Fruit fly (Drosophila melanogaster) whole organism, wandering third instar larva: Measurements from ENCODE around the gene xit.

Experiments used
- Abd-B ChIP-seq: fragments of >200 bp; optimal IDR thresholded peaks from 2 replicates; lab custom pipeline; 2017; ENCODE audit warnings: missing biosample characterization, missing genetic modification characterization
- CG9705 ChIP-seq: fragments of 200-800 bp; sonication (Bioruptor generic); optimal IDR thresholded peaks from 2 replicates; lab custom pipeline; 2018; ENCODE audit warnings: missing biosample characterization, mild to moderate bottlenecking, missing genetic modification characterization
- Dif ChIP-seq: fragments of 200-275, 200-300 bp; sonication (Bioruptor generic); optimal IDR thresholded peaks from 2 replicates; lab custom pipeline; 2018; ENCODE audit warnings: missing biosample characterization, missing genetic modification characterization; ENCODE audit not compliant: partially characterized antibody
- GATAd ChIP-seq: sonication (Bioruptor generic); optimal IDR thresholded peaks from 2 replicates; lab custom pipeline; 2016; ENCODE audit warnings: missing biosample characterization, missing genetic modification characterization
- HLH106 ChIP-seq: fragments of 200-800 bp; optimal IDR thresholded peaks from 3 replicates; lab custom pipeline; 2019; ENCODE audit warnings: missing biosample characterization, mild to moderate bottlenecking, missing genetic modification characterization, moderate library complexity
- Vsx2 ChIP-seq: fragments of 200-300, 225-300 bp; sonication (Bioruptor generic); optimal IDR thresholded peaks from 2 replicates; lab custom pipeline; 2018; ENCODE audit warnings: missing biosample characterization, missing genetic modification characterization; ENCODE audit not compliant: partially characterized antibody
- br ChIP-seq: fragments of 200-800 bp; sonication (Bioruptor generic); optimal IDR thresholded peaks from 2 replicates; lab custom pipeline; 2016; ENCODE audit warnings: missing biosample characterization, missing genetic modification characterization
- brk ChIP-seq: fragments of 200-800 bp; sonication (Bioruptor generic); optimal IDR thresholded peaks from 2 replicates; lab custom pipeline; 2016; ENCODE audit warnings: missing biosample characterization, mild to moderate bottlenecking, missing genetic modification characterization
- dsf ChIP-seq: sonication (Bioruptor generic); optimal IDR thresholded peaks from 2 replicates; lab custom pipeline; 2016; ENCODE audit warnings: missing biosample characterization, missing genetic modification characterization, borderline replicate concordance
- ey ChIP-seq: fragments of 200-800 bp; sonication (Bioruptor generic); optimal IDR thresholded peaks from 2 replicates; lab custom pipeline; 2016; ENCODE audit warnings: missing biosample characterization, missing genetic modification characterization
- psq ChIP-seq: fragments of 200-800 bp; sonication (Bioruptor generic); optimal IDR thresholded peaks from 3 replicates; lab custom pipeline; 2017; ENCODE audit warnings: missing biosample characterization, mild to moderate bottlenecking, missing genetic modification characterization, moderate library complexity
- tai ChIP-seq: sonication (Bioruptor generic); optimal IDR thresholded peaks from 2 replicates; lab custom pipeline; 2016; ENCODE audit warnings: missing biosample characterization, missing genetic modification characterization
- woc ChIP-seq: sonication (Bioruptor generic); optimal IDR thresholded peaks from 2 replicates; lab custom pipeline; 2016; ENCODE audit warnings: missing biosample characterization, mild to moderate bottlenecking, missing genetic modification characterization

DNA sequence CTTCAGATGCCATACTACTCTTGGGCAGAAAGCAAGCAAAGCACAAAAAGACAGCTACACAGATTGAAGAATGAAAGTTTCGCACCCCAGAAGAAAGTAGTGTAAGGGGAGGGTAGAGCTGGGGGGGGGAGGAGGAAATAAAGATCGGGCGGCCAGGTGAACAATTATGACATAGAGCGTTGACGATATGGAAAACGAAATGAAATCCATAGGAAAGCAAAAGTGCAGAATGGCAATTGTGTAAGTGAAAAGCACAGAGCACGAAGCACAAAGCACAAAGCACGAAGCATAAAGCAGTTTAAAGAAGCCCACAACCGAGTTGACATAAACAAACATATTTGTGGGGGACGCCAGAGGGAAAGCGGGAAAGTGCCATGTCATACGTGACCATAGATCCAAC is 23.8 kb upstream of the xit start:
- TF ChIP-seq brk (GFP tag; lab: Kevin White, UChicago): no peak
- no peak for TF ChIP-seq Vsx2 (GFP tag; lab: Kevin White, UChicago)
- TF ChIP-seq tai (GFP tag; lab: Kevin White, UChicago): no peak
- no peak for TF ChIP-seq br (GFP tag; lab: Kevin White, UChicago)
- no peak for TF ChIP-seq GATAd (GFP tag; lab: Kevin White, UChicago)
- no peak for TF ChIP-seq HLH106 (tag; lab: Kevin White, UChicago)
- no peak for TF ChIP-seq psq (GFP tag; lab: Kevin White, UChicago)
- TF ChIP-seq ey (GFP tag; lab: Kevin White, UChicago): no peak
- no peak for TF ChIP-seq CG9705 (GFP tag; lab: Kevin White, UChicago)
- TF ChIP-seq woc: no peak
- no peak for TF ChIP-seq Abd-B
- no peak for TF ChIP-seq dsf (GFP tag; lab: Kevin White, UChicago)
- TF ChIP-seq Dif: no peak
